Fruit fly (Drosophila melanogaster): ENCODE measurements around the gene nebu.

nebu gene

DNA sequence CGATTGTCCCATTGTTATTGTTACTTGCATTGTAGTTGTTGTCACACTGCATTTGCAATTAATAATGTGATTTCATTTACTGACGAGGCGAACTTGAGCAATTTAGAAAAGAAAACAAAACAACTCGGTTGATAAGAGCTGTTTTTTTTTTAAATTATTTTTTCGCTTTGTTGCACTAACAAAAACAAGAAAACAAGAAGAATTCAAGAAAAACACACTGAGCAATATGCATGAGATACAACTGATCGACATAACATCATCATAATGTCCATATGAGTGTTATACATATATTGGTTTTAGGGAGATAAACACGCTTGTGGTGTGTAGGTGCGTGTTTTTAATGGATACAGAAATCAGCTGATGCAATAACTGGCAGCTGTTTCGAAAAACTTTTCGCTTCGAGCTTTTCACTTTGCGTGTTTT is 40.5 kb downstream of the nebu start:
- TF ChIP-seq B-H1 (GFP tag; IDR thresholded peaks at IDR 0.05) = no peak
- TF ChIP-seq HLHmδ (GFP tag; optimal IDR thresholded peaks at IDR 0.05) = no peak
- no peak for TF ChIP-seq pita (GFP tag; optimal IDR thresholded peaks at IDR 0.05)
- TF ChIP-seq fru (optimal IDR thresholded peaks at IDR 0.05) = no peak
- TF ChIP-seq peb (GFP tag; IDR thresholded peaks at IDR 0.05) = no peak
- no peak for TF ChIP-seq CG11723 (GFP tag; optimal IDR thresholded peaks at IDR 0.05)
- no peak for TF ChIP-seq cwo (GFP tag; optimal IDR thresholded peaks at IDR 0.05)
- no peak for TF ChIP-seq CG31441 (GFP tag; IDR thresholded peaks at IDR 0.05)
- no peak for TF ChIP-seq Ets97D (GFP tag; optimal IDR thresholded peaks at IDR 0.05)
- peak in 1 of 2 experiments; percentile 7 for TF ChIP-seq dpn (GFP tag; optimal IDR thresholded peaks at IDR 0.05)
- no peak for TF ChIP-seq gsb (GFP tag; IDR thresholded peaks at IDR 0.05)
- no peak for TF ChIP-seq chn (GFP tag; optimal IDR thresholded peaks at IDR 0.05)
- TF ChIP-seq p53 (GFP tag; optimal IDR thresholded peaks at IDR 0.05) = no peak
- TF ChIP-seq Ssrp (tag; optimal IDR thresholded peaks at IDR 0.05) = no peak
- no peak for TF ChIP-seq btn (GFP tag; optimal IDR thresholded peaks at IDR 0.05)
- TF ChIP-seq twi (tag; optimal IDR thresholded peaks at IDR 0.05) = no peak
- no peak for TF ChIP-seq CG14667 (GFP tag; IDR thresholded peaks at IDR 0.05)
- no peak for TF ChIP-seq CG11695 (GFP tag; IDR thresholded peaks at IDR 0.05)
- peak; percentile 35 for TF ChIP-seq CG18599 (GFP tag; optimal IDR thresholded peaks at IDR 0.05)
- no peak for TF ChIP-seq CG6689 (GFP tag; IDR thresholded peaks at IDR 0.05)
- TF ChIP-seq row (GFP tag; IDR thresholded peaks at IDR 0.05) = no peak
- TF ChIP-seq ERR (GFP tag; optimal IDR thresholded peaks at IDR 0.05) = peak; percentile 12
- no peak for TF ChIP-seq CG31224 (GFP tag; IDR thresholded peaks at IDR 0.05)
- TF ChIP-seq CG8281 (tag; optimal IDR thresholded peaks at IDR 0.05) = no peak
- TF ChIP-seq CoRest (tag; optimal IDR thresholded peaks at IDR 0.05) = no peak
- no peak for TF ChIP-seq CG10366 (GFP tag; IDR thresholded peaks at IDR 0.05)
- TF ChIP-seq Dll (GFP tag; IDR thresholded peaks at IDR 0.05; ENCODE audit: partially characterized antibody) = no peak
- peak; percentile 59 for TF ChIP-seq mirr (GFP tag; optimal IDR thresholded peaks at IDR 0.05)
- TF ChIP-seq Hey (tag; optimal IDR thresholded peaks at IDR 0.05) = no peak
- peak; percentile 43; the same call in 1 of the 2 replicates for TF ChIP-seq HLH3B (GFP tag; IDR thresholded peaks at IDR 0.05)
- TF ChIP-seq chinmo (GFP tag; IDR thresholded peaks at IDR 0.05; ENCODE audit: partially characterized antibody) = no peak; the same call in 3 of the 4 replicates
- no peak for TF ChIP-seq Dip2 (GFP tag; IDR thresholded peaks at IDR 0.05)
- no peak for TF ChIP-seq Atf-2 (GFP tag; optimal IDR thresholded peaks at IDR 0.05)
- no peak for TF ChIP-seq CG10274 (GFP tag; optimal IDR thresholded peaks at IDR 0.05)
- peak; percentile 9 for TF ChIP-seq Sox102F (GFP tag; optimal IDR thresholded peaks at IDR 0.05)
- no peak for TF ChIP-seq D19A (tag; optimal IDR thresholded peaks at IDR 0.05)
- TF ChIP-seq CG2678 (tag; optimal IDR thresholded peaks at IDR 0.05) = peak; percentile 27
- peak; percentile 24 for TF ChIP-seq Blimp-1 (GFP tag; optimal IDR thresholded peaks at IDR 0.05)
- TF ChIP-seq phol (tag; optimal IDR thresholded peaks at IDR 0.05) = no peak
- peak; percentile 67 for TF ChIP-seq caup (GFP tag; optimal IDR thresholded peaks at IDR 0.05; ENCODE audit: severe bottlenecking)
- no peak for TF ChIP-seq Dip3 (GFP tag; optimal IDR thresholded peaks at IDR 0.05)
- TF ChIP-seq NfI (GFP tag; optimal IDR thresholded peaks at IDR 0.05) = no peak
- no peak for TF ChIP-seq CG3726 (GFP tag; IDR thresholded peaks at IDR 0.05)
- TF ChIP-seq CG10321 (GFP tag; IDR thresholded peaks at IDR 0.05) = no peak
- no peak for TF ChIP-seq CG33557 (GFP tag; optimal IDR thresholded peaks at IDR 0.05)
- no peak for TF ChIP-seq CG4328 (GFP tag; optimal IDR thresholded peaks at IDR 0.05)
- peak; percentile 2 for TF ChIP-seq CG12071 (GFP tag; optimal IDR thresholded peaks at IDR 0.05)
- TF ChIP-seq CG7963 (GFP tag; IDR thresholded peaks at IDR 0.05; ENCODE audit: partially characterized antibody) = no peak
- peak; percentile 33 for TF ChIP-seq pho (GFP tag; optimal IDR thresholded peaks at IDR 0.05)
- TF ChIP-seq B-H2 (GFP tag; optimal IDR thresholded peaks at IDR 0.05) = peak; percentile 27
- TF ChIP-seq Max (GFP tag; optimal IDR thresholded peaks at IDR 0.05) = no peak
